Worm (Caenorhabditis elegans) whole organism, midembryonic: ENCODE measurements around the gene K10C2.14.

ENCODE experiments used
- cog-1 ChIP-seq: sonication (generic microtip); optimal IDR thresholded peaks from 2 replicates; lab custom pipeline; 2016; ENCODE audit warnings: missing genetic modification characterization, missing compliant biosample characterization
- flt-1 ChIP-seq: fragments of 200-800 bp; sonication (Bioruptor generic); IDR thresholded peaks from 2 replicates; pipeline ENCODE4 v1.3.6; 2022; ENCODE audit warnings: missing genetic modification characterization, missing compliant biosample characterization
- med-1 ChIP-seq: sonication (generic microtip); optimal IDR thresholded peaks from 2 replicates; lab custom pipeline; 2017; ENCODE audit warnings: missing genetic modification characterization, mild to moderate bottlenecking, missing compliant biosample characterization, antibody characterized with exemption, missing genetic modification reagents; ENCODE audit not compliant: insufficient read depth
- ztf-29 ChIP-seq: fragments of 200-800 bp; sonication (Bioruptor generic); IDR thresholded peaks from 2 replicates; pipeline ENCODE4 v1.3.6; 2022; ENCODE audit warnings: missing genetic modification reagents, missing genetic modification characterization, missing compliant biosample characterization

ce11 chrX:6445239-6445638, 4.9 kb upstream of the K10C2.14 start:
- TF ChIP-seq med-1 (GFP tag; lab: Kevin White, UChicago): no peak
- no peak for TF ChIP-seq cog-1 (tag; lab: Kevin White, UChicago)
- no peak for TF ChIP-seq ztf-29
- no peak for TF ChIP-seq flt-1 (GFP tag; lab: Robert Waterston, UW)
